Fruit fly (Drosophila melanogaster) whole organism, prepupa: Measurements from ENCODE around the gene ctrip.

Source experiments
- Blimp-1 ChIP-seq: fragments of 200-800 bp; sonication (Bioruptor generic); optimal IDR thresholded peaks from 3 replicates; lab custom pipeline; 2017; ENCODE audit warnings: missing biosample characterization, missing genetic modification characterization, mild to moderate bottlenecking, moderate library complexity, missing genetic modification reagents
- CG10631 ChIP-seq: fragments of 200-800 bp; sonication (Bioruptor generic); optimal IDR thresholded peaks from 2 replicates; lab custom pipeline; 2016; ENCODE audit warnings: missing biosample characterization, missing genetic modification characterization
- CG10669 ChIP-seq: fragments of 200-800 bp; sonication (Bioruptor generic); optimal IDR thresholded peaks from 3 replicates; lab custom pipeline; 2018; ENCODE audit warnings: missing biosample characterization, mild to moderate bottlenecking, missing genetic modification characterization, moderate library complexity
- CG11294 ChIP-seq: fragments of 200-800 bp; sonication (Bioruptor generic); IDR thresholded peaks from 2 replicates; pipeline ENCODE4 v1.3.6; 2022; ENCODE audit warnings: missing biosample characterization, missing genetic modification characterization
- CG11762 ChIP-seq: fragments of 200-800 bp; sonication (Bioruptor generic); optimal IDR thresholded peaks from 3 replicates; lab custom pipeline; 2016; ENCODE audit warnings: missing biosample characterization, missing genetic modification characterization; ENCODE audit not compliant: insufficient read depth
- CG15336 ChIP-seq: fragments of 200-800 bp; sonication (Bioruptor generic); IDR thresholded peaks from 2 replicates; pipeline ENCODE4 v1.3.6; 2022; ENCODE audit warnings: missing biosample characterization, missing genetic modification characterization
- CG1621 ChIP-seq: fragments of 200-800 bp; sonication (Bioruptor generic); optimal IDR thresholded peaks from 3 replicates; lab custom pipeline; 2018; ENCODE audit warnings: missing biosample characterization, mild to moderate bottlenecking, missing genetic modification characterization
- CG16779 ChIP-seq: fragments of 200-800 bp; sonication (Bioruptor generic); optimal IDR thresholded peaks from 3 replicates; lab custom pipeline; 2017; ENCODE audit warnings: missing biosample characterization, mild to moderate bottlenecking, missing genetic modification characterization
- CG3032 ChIP-seq: fragments of 200-800 bp; optimal IDR thresholded peaks from 2 replicates; lab custom pipeline; 2019; ENCODE audit warnings: missing biosample characterization, mild to moderate bottlenecking, missing genetic modification characterization, moderate library complexity
- CG32006 ChIP-seq: fragments of 200-800 bp; sonication (Bioruptor generic); optimal IDR thresholded peaks from 3 replicates; lab custom pipeline; 2017; ENCODE audit warnings: missing biosample characterization, mild to moderate bottlenecking, missing genetic modification characterization
- CG3919 ChIP-seq: fragments of 200-800 bp; sonication (Bioruptor generic); optimal IDR thresholded peaks from 3 replicates; lab custom pipeline; 2016; ENCODE audit warnings: missing biosample characterization, missing genetic modification characterization
- CG4318 ChIP-seq: fragments of 200-800 bp; sonication (Bioruptor generic); optimal IDR thresholded peaks from 3 replicates; lab custom pipeline; 2017; ENCODE audit warnings: missing biosample characterization, mild to moderate bottlenecking, missing genetic modification characterization
- CG6163 ChIP-seq: fragments of 200-800 bp; sonication (Bioruptor generic); IDR thresholded peaks from 3 replicates; pipeline ENCODE4 v1.3.6; 2022; ENCODE audit warnings: missing biosample characterization, missing genetic modification characterization
- CG6276 ChIP-seq: fragments of 200-800 bp; sonication (Bioruptor generic); optimal IDR thresholded peaks from 2 replicates; lab custom pipeline; 2017; ENCODE audit warnings: missing biosample characterization, mild to moderate bottlenecking, missing genetic modification characterization
- CG6792 ChIP-seq: fragments of 200-800 bp; sonication (Bioruptor generic); optimal IDR thresholded peaks from 3 replicates; lab custom pipeline; 2016; ENCODE audit warnings: missing biosample characterization, missing genetic modification characterization
- CG6808 ChIP-seq: fragments of 200-800 bp; sonication (Bioruptor generic); optimal IDR thresholded peaks from 3 replicates; lab custom pipeline; 2017; ENCODE audit warnings: missing biosample characterization, missing genetic modification characterization, mild to moderate bottlenecking, moderate library complexity, missing genetic modification reagents
- CG7368 ChIP-seq: fragments of 200-800 bp; sonication (Bioruptor generic); optimal IDR thresholded peaks from 3 replicates; lab custom pipeline; 2016; ENCODE audit warnings: missing biosample characterization, missing genetic modification characterization
- CG8119 ChIP-seq: fragments of 200-800 bp; sonication (Bioruptor generic); IDR thresholded peaks from 3 replicates; pipeline ENCODE4 v1.3.6; 2022; ENCODE audit warnings: missing biosample characterization, missing genetic modification characterization
- CG8319 ChIP-seq: fragments of 200-800 bp; sonication (Bioruptor generic); optimal IDR thresholded peaks from 3 replicates; lab custom pipeline; 2016; ENCODE audit warnings: missing biosample characterization, missing genetic modification characterization
- CG8632 ChIP-seq: fragments of 200-800 bp; sonication (Bioruptor generic); optimal IDR thresholded peaks from 3 replicates; lab custom pipeline; 2016; ENCODE audit warnings: missing biosample characterization, missing genetic modification characterization
- CG9139 ChIP-seq: fragments of 200-800 bp; sonication (Bioruptor generic); optimal IDR thresholded peaks from 3 replicates; lab custom pipeline; 2017; ENCODE audit warnings: missing biosample characterization, mild to moderate bottlenecking, missing genetic modification characterization
- Eip78C ChIP-seq: fragments of 200-800 bp; sonication (Bioruptor generic); peaks from one replicate; lab custom pipeline; 2016; ENCODE audit warnings: missing biosample characterization, missing genetic modification characterization
- Ets96B ChIP-seq: fragments of 200-800 bp; optimal IDR thresholded peaks from 2 replicates; lab custom pipeline; 2019; ENCODE audit warnings: missing biosample characterization, mild to moderate bottlenecking, missing genetic modification characterization, moderate library complexity
- Gug ChIP-seq: fragments of 200-800 bp; sonication (Bioruptor generic); IDR thresholded peaks from 2 replicates; pipeline ENCODE4 v1.3.6; 2022; ENCODE audit warnings: missing biosample characterization, missing genetic modification characterization
- Hr4 ChIP-seq: fragments of 200-800 bp; sonication (Bioruptor generic); optimal IDR thresholded peaks from 3 replicates; lab custom pipeline; 2016; ENCODE audit warnings: missing biosample characterization, missing genetic modification characterization
- Lpt ChIP-seq: fragments of 200-800 bp; sonication (Bioruptor generic); optimal IDR thresholded peaks from 3 replicates; lab custom pipeline; 2016; ENCODE audit warnings: missing biosample characterization, missing genetic modification characterization
- Met ChIP-seq: fragments of 200-800 bp; sonication (Bioruptor generic); optimal IDR thresholded peaks from 3 replicates; lab custom pipeline; 2016; ENCODE audit warnings: missing biosample characterization, missing genetic modification characterization
- OdsH ChIP-seq: fragments of 200-800 bp; sonication (Bioruptor generic); optimal IDR thresholded peaks from 3 replicates; lab custom pipeline; 2016; ENCODE audit warnings: missing biosample characterization, missing genetic modification characterization
- Sox102F ChIP-seq: fragments of 200-800 bp; sonication (Bioruptor generic); optimal IDR thresholded peaks from 2 replicates; lab custom pipeline; 2016; ENCODE audit warnings: missing biosample characterization, mild to moderate bottlenecking, missing genetic modification characterization
- achi ChIP-seq: fragments of 200-800 bp; sonication (Bioruptor generic); optimal IDR thresholded peaks from 3 replicates; lab custom pipeline; 2016; ENCODE audit warnings: missing biosample characterization, missing genetic modification characterization
- acj6 ChIP-seq: fragments of 200-800 bp; sonication (Bioruptor generic); optimal IDR thresholded peaks from 3 replicates; lab custom pipeline; 2016; ENCODE audit warnings: missing biosample characterization, missing genetic modification characterization
- cyc ChIP-seq: fragments of 200-800 bp; sonication (Bioruptor generic); optimal IDR thresholded peaks from 3 replicates; lab custom pipeline; 2016; ENCODE audit warnings: missing biosample characterization, missing genetic modification characterization
- dsx ChIP-seq: fragments of 200-800 bp; optimal IDR thresholded peaks from 3 replicates; lab custom pipeline; 2019; ENCODE audit warnings: missing biosample characterization, mild to moderate bottlenecking, missing genetic modification characterization, moderate library complexity; ENCODE audit not compliant: poor library complexity, severe bottlenecking
- eg ChIP-seq: fragments of 200-800 bp; sonication (Bioruptor generic); IDR thresholded peaks from 3 replicates; pipeline ENCODE4 v1.3.6; 2022; ENCODE audit warnings: missing biosample characterization, missing genetic modification characterization
- esn ChIP-seq: fragments of 200-800 bp; sonication (Bioruptor generic); optimal IDR thresholded peaks from 2 replicates; lab custom pipeline; 2016; ENCODE audit warnings: missing biosample characterization, mild to moderate bottlenecking, missing genetic modification characterization, moderate library complexity
- fd85E ChIP-seq: fragments of 200-800 bp; sonication (Bioruptor generic); optimal IDR thresholded peaks from 3 replicates; lab custom pipeline; 2016; ENCODE audit warnings: missing biosample characterization, missing genetic modification characterization
- fkh ChIP-seq: fragments of 200-800 bp; sonication (Bioruptor generic); optimal IDR thresholded peaks from 3 replicates; lab custom pipeline; 2017; ENCODE audit warnings: missing biosample characterization, mild to moderate bottlenecking, missing genetic modification characterization, moderate library complexity
- lz ChIP-seq: fragments of 200-800 bp; sonication (Bioruptor generic); optimal IDR thresholded peaks from 3 replicates; lab custom pipeline; 2016; ENCODE audit warnings: missing biosample characterization, missing genetic modification characterization
- net ChIP-seq: fragments of 200-800 bp; sonication (Bioruptor generic); optimal IDR thresholded peaks from 3 replicates; lab custom pipeline; 2016; ENCODE audit warnings: missing biosample characterization, missing genetic modification characterization
- pdm3 ChIP-seq: fragments of 200-800 bp; sonication (Bioruptor generic); optimal IDR thresholded peaks from 3 replicates; lab custom pipeline; 2016; ENCODE audit warnings: missing biosample characterization, missing genetic modification characterization
- salr ChIP-seq, 2 experiments: fragments of 200-800 bp; sonication (Bioruptor generic); optimal IDR thresholded peaks; 3 replicates each; lab custom pipeline; 2016 to 2018; ENCODE audit warnings: missing biosample characterization in 2 of 2, missing genetic modification characterization in 2 of 2, mild to moderate bottlenecking in 1 of 2
- spab ChIP-seq: fragments of 200-800 bp; sonication (Bioruptor generic); optimal IDR thresholded peaks from 2 replicates; lab custom pipeline; 2017; ENCODE audit warnings: missing biosample characterization, mild to moderate bottlenecking, missing genetic modification characterization, missing genetic modification reagents
- ss ChIP-seq, 2 experiments: fragments of 200-800 bp; sonication (Bioruptor generic); optimal IDR thresholded peaks; 2 replicates in 1 of 2; 3 replicates in 1 of 2; lab custom pipeline; 2017 to 2018; ENCODE audit warnings: mild to moderate bottlenecking in 2 of 2, missing biosample characterization in 2 of 2, missing genetic modification characterization in 2 of 2, moderate library complexity in 1 of 2
- topi ChIP-seq: fragments of 200-800 bp; sonication (Bioruptor generic); optimal IDR thresholded peaks from 3 replicates; lab custom pipeline; 2016; ENCODE audit warnings: missing biosample characterization, missing genetic modification characterization
- vri ChIP-seq: fragments of 200-800 bp; sonication (Bioruptor generic); optimal IDR thresholded peaks from 3 replicates; lab custom pipeline; 2016; ENCODE audit warnings: missing biosample characterization, mild to moderate bottlenecking, missing genetic modification characterization

ctrip gene

dm6 chr3R:4804828-4805707 lies 6.8 kb downstream of the ctrip start:
- TF ChIP-seq pdm3 (GFP tag; lab: Kevin White, UChicago), result no peak
- no peak for TF ChIP-seq topi (GFP tag; lab: Kevin White, UChicago)
- TF ChIP-seq fd85E (GFP tag; lab: Kevin White, UChicago), result no peak
- TF ChIP-seq OdsH (GFP tag; lab: Kevin White, UChicago), result peak; percentile 30
- peak; percentile 56 for TF ChIP-seq CG8119
- no peak for TF ChIP-seq CG11294 (GFP tag; lab: Robert Waterston, UW)
- no peak for TF ChIP-seq Lpt
- peak; percentile 5 for TF ChIP-seq CG6808 (GFP tag; lab: Kevin White, UChicago)
- peak; percentile 13 for TF ChIP-seq CG10669 (GFP tag; lab: Kevin White, UChicago)
- no peak for TF ChIP-seq CG7368 (GFP tag; lab: Kevin White, UChicago)
- peak; percentile 2 for TF ChIP-seq net
- no peak for TF ChIP-seq CG1621 (tag; lab: Kevin White, UChicago)
- no peak for TF ChIP-seq CG11762 (GFP tag; lab: Kevin White, UChicago)
- no peak for TF ChIP-seq CG9139 (GFP tag; lab: Kevin White, UChicago)
- no peak for TF ChIP-seq CG16779 (tag; lab: Kevin White, UChicago)
- TF ChIP-seq Ets96B (tag; lab: Kevin White, UChicago), result peak; percentile 20
- peak; percentile 32 for TF ChIP-seq acj6 (GFP tag; lab: Kevin White, UChicago)
- TF ChIP-seq CG3032 (tag; lab: Kevin White, UChicago), result peak; percentile 45
- peak; percentile 31 for TF ChIP-seq Eip78C (GFP tag; lab: Kevin White, UChicago)
- peak; percentile 12 for TF ChIP-seq CG3919 (GFP tag; lab: Kevin White, UChicago)
- 0 out of 3 replicates have a peak, but pooled peaks have one; percentile 8 for TF ChIP-seq CG6163 (GFP tag; lab: Robert Waterston, UW)
- TF ChIP-seq dsx (GFP tag; lab: Kevin White, UChicago), result peak; percentile 28
- TF ChIP-seq fkh (GFP tag; lab: Kevin White, UChicago), result peak; percentile 64
- peak; percentile 1 for TF ChIP-seq achi (GFP tag; lab: Kevin White, UChicago)
- TF ChIP-seq eg (GFP tag; lab: Robert Waterston, UW), result 0 out of 3 replicates have a peak, but pooled peaks have one; percentile 6
- TF ChIP-seq CG32006, result peak; percentile 37
- TF ChIP-seq spab (GFP tag; lab: Kevin White, UChicago), result no peak
- TF ChIP-seq vri (GFP tag; lab: Kevin White, UChicago), result peak; percentile 6
- TF ChIP-seq CG6792 (GFP tag; lab: Kevin White, UChicago), result no peak
- no peak for TF ChIP-seq CG4318 (GFP tag; lab: Kevin White, UChicago)
- peak; percentile 54 for TF ChIP-seq CG15336 (GFP tag; lab: Robert Waterston, UW)
- peak in 1 of 2 experiments; percentile 10 for TF ChIP-seq salr (GFP tag; optimal IDR thresholded peaks at IDR 0.05; lab: Kevin White, UChicago)
- TF ChIP-seq cyc, result no peak
- TF ChIP-seq CG10631 (GFP tag; lab: Kevin White, UChicago), result peak; percentile 30

DNA sequence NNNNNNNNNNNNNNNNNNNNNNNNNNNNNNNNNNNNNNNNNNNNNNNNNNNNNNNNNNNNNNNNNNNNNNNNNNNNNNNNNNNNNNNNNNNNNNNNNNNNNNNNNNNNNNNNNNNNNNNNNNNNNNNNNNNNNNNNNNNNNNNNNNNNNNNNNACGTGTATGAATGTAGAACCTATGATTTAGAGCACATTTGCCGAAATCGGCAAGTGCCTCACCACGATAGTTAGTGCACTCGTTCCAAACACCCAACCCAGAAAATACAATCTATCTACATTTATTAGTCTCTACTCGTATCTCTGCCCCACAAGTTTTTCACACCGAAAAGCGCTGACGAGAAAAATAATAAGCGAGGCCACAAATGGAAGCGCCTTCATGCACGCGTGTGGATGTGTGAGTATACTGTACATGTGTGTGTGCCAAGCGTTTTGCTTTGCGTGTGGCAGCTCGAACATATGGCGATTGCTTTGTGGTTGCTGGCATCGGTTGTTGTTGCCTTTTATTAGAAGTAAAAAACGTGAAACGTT lies 7.7 kb downstream of the ctrip start:
- TF ChIP-seq CG9139 (GFP tag; lab: Kevin White, UChicago) (no peak), Gug (GFP tag; lab: Robert Waterston, UW) (no peak), Hr4 (GFP tag; lab: Kevin White, UChicago) (peak; percentile 11), CG8319 (GFP tag; lab: Kevin White, UChicago) (no peak), CG11294 (GFP tag; lab: Robert Waterston, UW) (no peak), CG6792 (GFP tag; lab: Kevin White, UChicago) (no peak), CG16779 (tag; lab: Kevin White, UChicago) (peak; percentile 1), ss (GFP tag; optimal IDR thresholded peaks at IDR 0.05; lab: Kevin White, UChicago) (peak in 1 of 2 experiments; percentile 24), Blimp-1 (GFP tag; lab: Kevin White, UChicago) (no peak), achi (GFP tag; lab: Kevin White, UChicago) (no peak), lz (GFP tag; lab: Kevin White, UChicago) (no peak), CG6163 (GFP tag; lab: Robert Waterston, UW) (no peak), salr (GFP tag; optimal IDR thresholded peaks at IDR 0.05; lab: Kevin White, UChicago) (no peak), CG3919 (GFP tag; lab: Kevin White, UChicago) (no peak), acj6 (GFP tag; lab: Kevin White, UChicago) (no peak), cyc (no peak), Eip78C (GFP tag; lab: Kevin White, UChicago) (peak; percentile 64), CG10631 (GFP tag; lab: Kevin White, UChicago) (no peak), Sox102F (GFP tag; lab: Kevin White, UChicago) (no peak), esn (GFP tag; lab: Kevin White, UChicago) (no peak), topi (GFP tag; lab: Kevin White, UChicago) (no peak), eg (GFP tag; lab: Robert Waterston, UW) (no peak), vri (GFP tag; lab: Kevin White, UChicago) (no peak), CG6276 (GFP tag; lab: Kevin White, UChicago) (no peak), CG8632 (no peak), Met (GFP tag; lab: Kevin White, UChicago) (no peak), net (no peak), CG32006 (no peak)
